Worm (Caenorhabditis elegans): Measurements from ENCODE around the gene ooc-3.

Gene ooc-3

ce11 chrII:11495307-11495706, at the start of gene ooc-3, which contains the start of gene B0334.4:
TSS of gene ooc-3 (minus strand) at chrII:11495321.
TSS of gene B0334.4 (plus strand) at chrII:11495692.
- TF ChIP-seq skn-1 (tag; optimal IDR thresholded peaks at IDR 0.05), result peak; percentile 56
- no peak for TF ChIP-seq ZK546.5 (tag; optimal IDR thresholded peaks at IDR 0.05)
- TF ChIP-seq nfya-1 (tag; optimal IDR thresholded peaks at IDR 0.05; ENCODE audit: insufficient read depth), result peak; percentile 72
- peak; percentile 70 for TF ChIP-seq pha-4 (tag; optimal IDR thresholded peaks at IDR 0.05)
- TF ChIP-seq egl-5 (tag; optimal IDR thresholded peaks at IDR 0.05), result peak; percentile 11

DNA sequence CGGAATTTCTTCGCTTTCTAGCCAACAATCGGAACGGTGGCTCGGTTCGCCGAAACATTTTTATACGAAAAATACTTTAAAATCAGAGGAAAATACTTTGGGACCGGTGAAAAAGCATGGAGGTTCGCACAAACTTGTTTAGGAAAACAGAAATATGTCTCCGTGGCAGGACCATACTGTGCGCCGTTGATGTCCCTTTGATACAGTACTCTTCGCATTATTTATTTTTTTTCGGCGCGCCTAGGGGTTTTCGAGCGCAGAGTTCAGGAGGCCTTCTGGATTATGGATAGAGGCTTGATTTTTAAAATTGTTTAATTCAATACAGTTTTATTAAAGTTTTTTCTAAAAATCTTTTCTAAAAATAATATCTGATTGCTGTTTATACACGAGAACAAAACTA, 49.6 kb upstream of the ooc-3 start, which contains the start of gene F54D5.9:
F54D5.9 (minus strand) TSS at position 115 of the 400 bp plus-strand sequence.
- TF ChIP-seq lin-15B (tag; optimal IDR thresholded peaks at IDR 0.05) (no peak), elt-2 (tag; optimal IDR thresholded peaks at IDR 0.05) (no peak), ama-1 (optimal IDR thresholded peaks at IDR 0.05) (peak; percentile 3)

- no peak for TF ChIP-seq pha-4 (tag; optimal IDR thresholded peaks at IDR 0.05)
- no peak for TF ChIP-seq fos-1 (tag; optimal IDR thresholded peaks at IDR 0.05)
- no peak for TF ChIP-seq sea-2 (GFP tag; optimal IDR thresholded peaks at IDR 0.05)
These were observed 47.8 kb upstream of the ooc-3 start for ce11 chrII:11542958-11543357.

ce11 chrII:11542385-11542784, 47.3 kb upstream of the ooc-3 start, which contains the start of gene gtf-2E2:
TSS of gene gtf-2E2 (minus strand) at chrII:11542495.
- TF ChIP-seq mdl-1 (tag; optimal IDR thresholded peaks at IDR 0.05), result no peak
- TF ChIP-seq snpc-4 (tag; optimal IDR thresholded peaks at IDR 0.05), result peak; percentile 56
- no peak for TF ChIP-seq eor-1 (tag; optimal IDR thresholded peaks at IDR 0.05)
- TF ChIP-seq fkh-10 (GFP tag; optimal IDR thresholded peaks at IDR 0.05), result no peak
- no peak for TF ChIP-seq nhr-23 (tag; optimal IDR thresholded peaks at IDR 0.05)
- peak; percentile 55 for TF ChIP-seq lin-39 (tag; optimal IDR thresholded peaks at IDR 0.05)
- TF ChIP-seq tbx-2 (tag; optimal IDR thresholded peaks at IDR 0.05), result no peak
- no peak for TF ChIP-seq ztf-11 (tag; optimal IDR thresholded peaks at IDR 0.05)
- TF ChIP-seq egl-27 (tag; optimal IDR thresholded peaks at IDR 0.05), result no peak
- TF ChIP-seq sea-2 (GFP tag; optimal IDR thresholded peaks at IDR 0.05), result no peak
- TF ChIP-seq elt-1 (tag; optimal IDR thresholded peaks at IDR 0.05), result peak; percentile 17
- TF ChIP-seq nhr-77 (tag; optimal IDR thresholded peaks at IDR 0.05), result no peak
- TF ChIP-seq unc-62 (GFP tag; optimal IDR thresholded peaks at IDR 0.05), result no peak
- TF ChIP-seq pqm-1 (tag; optimal IDR thresholded peaks at IDR 0.05), result no peak
- TF ChIP-seq nfya-1 (tag; optimal IDR thresholded peaks at IDR 0.05; ENCODE audit: insufficient read depth), result peak; percentile 44
- TF ChIP-seq mml-1 (tag; optimal IDR thresholded peaks at IDR 0.05), result no peak
- no peak for TF ChIP-seq nhr-28 (tag; optimal IDR thresholded peaks at IDR 0.05)
- no peak for TF ChIP-seq aly-2 (tag; optimal IDR thresholded peaks at IDR 0.05)
- TF ChIP-seq elt-2 (tag; optimal IDR thresholded peaks at IDR 0.05), result no peak
- TF ChIP-seq zag-1 (tag; optimal IDR thresholded peaks at IDR 0.05), result no peak
- no peak for TF ChIP-seq egl-5 (tag; optimal IDR thresholded peaks at IDR 0.05)
- no peak for TF ChIP-seq R02D3.7 (tag; optimal IDR thresholded peaks at IDR 0.05)
- no peak for TF ChIP-seq nhr-67 (tag; optimal IDR thresholded peaks at IDR 0.05)
- TF ChIP-seq ceh-28 (tag; optimal IDR thresholded peaks at IDR 0.05), result peak; percentile 34
- TF ChIP-seq ztf-4 (tag; optimal IDR thresholded peaks at IDR 0.05), result no peak
- no peak for TF ChIP-seq fkh-2 (tag; optimal IDR thresholded peaks at IDR 0.05)
- no peak for TF ChIP-seq daf-12 (tag; optimal IDR thresholded peaks at IDR 0.05)
- TF ChIP-seq ceh-16 (tag; optimal IDR thresholded peaks at IDR 0.05), result no peak
- no peak for TF ChIP-seq nhr-76 (tag; optimal IDR thresholded peaks at IDR 0.05)
- no peak for TF ChIP-seq unc-39 (tag; optimal IDR thresholded peaks at IDR 0.05)
- TF ChIP-seq jun-1 (tag; optimal IDR thresholded peaks at IDR 0.05), result no peak
- TF ChIP-seq nhr-12 (tag; optimal IDR thresholded peaks at IDR 0.05), result no peak
- TF ChIP-seq ceh-82 (tag; optimal IDR thresholded peaks at IDR 0.05), result no peak
- peak; percentile 37 for TF ChIP-seq pha-4 (tag; optimal IDR thresholded peaks at IDR 0.05)
- no peak for TF ChIP-seq ZK546.5 (tag; optimal IDR thresholded peaks at IDR 0.05)
- no peak for TF ChIP-seq skn-1 (tag; optimal IDR thresholded peaks at IDR 0.05)
- no peak for TF ChIP-seq elt-3 (tag; optimal IDR thresholded peaks at IDR 0.05)
- TF ChIP-seq ama-1 (optimal IDR thresholded peaks at IDR 0.05), result no peak
- TF ChIP-seq lsy-12 (tag; optimal IDR thresholded peaks at IDR 0.05), result no peak
- TF ChIP-seq ceh-9 (tag; optimal IDR thresholded peaks at IDR 0.05), result no peak
- TF ChIP-seq nhr-25 (tag; optimal IDR thresholded peaks at IDR 0.05), result peak; percentile 10
- no peak for TF ChIP-seq nhr-237 (tag; optimal IDR thresholded peaks at IDR 0.05)
- TF ChIP-seq hmg-11 (tag; optimal IDR thresholded peaks at IDR 0.05), result peak; percentile 42
- TF ChIP-seq fos-1 (tag; optimal IDR thresholded peaks at IDR 0.05), result no peak
- TF ChIP-seq nhr-43 (tag; optimal IDR thresholded peaks at IDR 0.05; ENCODE audit: poor library complexity, severe bottlenecking), result no peak
- TF ChIP-seq nhr-11 (tag; optimal IDR thresholded peaks at IDR 0.05), result no peak
- peak; percentile 31 for TF ChIP-seq lin-15B (tag; optimal IDR thresholded peaks at IDR 0.05)
